Fruit fly (Drosophila melanogaster): ENCODE data around the gene Ppm1.

dm6 chr3L:593102-593501 lies 12.0 kb downstream of the Ppm1 start, which contains the start of gene MED14:
- no peak for TF ChIP-seq HLH106 (tag; optimal IDR thresholded peaks at IDR 0.05)
- TF ChIP-seq Rel (GFP tag; optimal IDR thresholded peaks at IDR 0.05), result no peak
- no peak for TF ChIP-seq Rel (tag; optimal IDR thresholded peaks at IDR 0.05)
- TF ChIP-seq woc (GFP tag; optimal IDR thresholded peaks at IDR 0.05), result no peak
- no peak for TF ChIP-seq Dfd (GFP tag; optimal IDR thresholded peaks at IDR 0.05)
- TF ChIP-seq Hr83 (GFP tag; optimal IDR thresholded peaks at IDR 0.05; ENCODE audit: poor library complexity, severe bottlenecking), result no peak
- TF ChIP-seq usp (GFP tag; optimal IDR thresholded peaks at IDR 0.05), result no peak
- no peak for TF ChIP-seq tai (GFP tag; optimal IDR thresholded peaks at IDR 0.05)
- no peak for TF ChIP-seq Hr78 (GFP tag; optimal IDR thresholded peaks at IDR 0.05)
- no peak for TF ChIP-seq CrebA (GFP tag; optimal IDR thresholded peaks at IDR 0.05; ENCODE audit: borderline replicate concordance)
- TF ChIP-seq Vsx2 (GFP tag; optimal IDR thresholded peaks at IDR 0.05; ENCODE audit: partially characterized antibody), result no peak

All from whole organism, wandering third instar larva.